Worm (Caenorhabditis elegans) whole organism, early embryonic: ENCODE results near the gene C34H4.2.

Experiments
- ama-1 ChIP-seq: fragments of 150-350 bp; optimal IDR thresholded peaks from 2 replicates; lab custom pipeline; 2014
- ets-7 ChIP-seq: sonication (generic microtip); optimal IDR thresholded peaks from 2 replicates; lab custom pipeline; 2016; ENCODE audit warnings: missing genotype, missing genetic modification characterization, missing compliant biosample characterization
- hmg-4 ChIP-seq: fragments of 200-800 bp; sonication (Bioruptor generic); optimal IDR thresholded peaks from 2 replicates; lab custom pipeline; 2018; ENCODE audit warnings: mild to moderate bottlenecking, missing genetic modification characterization, missing compliant biosample characterization
- pes-1 ChIP-seq: fragments of 200-800 bp; sonication (Bioruptor generic); IDR thresholded peaks from 2 replicates; pipeline ENCODE4 v1.3.6; 2022; ENCODE audit warnings: missing genetic modification reagents, missing genetic modification characterization, missing compliant biosample characterization
- tbx-11 ChIP-seq: fragments of 200-800 bp; sonication (Bioruptor generic); IDR thresholded peaks from 2 replicates; pipeline ENCODE4 v1.3.6; 2022; ENCODE audit warnings: missing genetic modification characterization, missing compliant biosample characterization
- tbx-37 ChIP-seq: fragments of 200-800 bp; sonication (Bioruptor generic); conservative IDR thresholded peaks from 2 replicates; pipeline ENCODE4 v1.3.6; 2022; ENCODE audit warnings: missing genetic modification reagents, missing genetic modification characterization, missing compliant biosample characterization

- TF ChIP-seq ama-1 (lab: Kevin White, UChicago) (no peak), pes-1 (GFP tag; lab: Robert Waterston, UW) (no peak), tbx-11 (GFP tag; lab: Robert Waterston, UW) (no peak), hmg-4 (GFP tag; lab: Kevin White, UChicago) (no peak), ets-7 (no peak), tbx-37 (GFP tag; lab: Robert Waterston, UW) (no peak)
Observed at ce11 chrIV:1512944-1513343, 40.6 kb upstream of the C34H4.2 start.
